Fruit fly (Drosophila melanogaster) whole organism, wandering third instar larva: ENCODE data around the gene Mlc-c.

Experiments
- Abd-B ChIP-seq: fragments of >200 bp; optimal IDR thresholded peaks from 2 replicates; lab custom pipeline; 2017; ENCODE audit warnings: missing biosample characterization, missing genetic modification characterization
- CG32264 ChIP-seq: fragments of 200-800 bp; sonication (Bioruptor generic); optimal IDR thresholded peaks from 2 replicates; lab custom pipeline; 2016; ENCODE audit warnings: missing biosample characterization, missing genetic modification characterization
- CG9705 ChIP-seq: fragments of 200-800 bp; sonication (Bioruptor generic); optimal IDR thresholded peaks from 2 replicates; lab custom pipeline; 2018; ENCODE audit warnings: missing biosample characterization, mild to moderate bottlenecking, missing genetic modification characterization
- Dfd ChIP-seq: fragments of >200 bp; optimal IDR thresholded peaks from 2 replicates; lab custom pipeline; 2017; ENCODE audit warnings: missing biosample characterization, missing genetic modification characterization
- Dif ChIP-seq: fragments of 200-275, 200-300 bp; sonication (Bioruptor generic); optimal IDR thresholded peaks from 2 replicates; lab custom pipeline; 2018; ENCODE audit warnings: missing biosample characterization, missing genetic modification characterization; ENCODE audit not compliant: partially characterized antibody
- GATAd ChIP-seq: sonication (Bioruptor generic); optimal IDR thresholded peaks from 2 replicates; lab custom pipeline; 2016; ENCODE audit warnings: missing biosample characterization, missing genetic modification characterization
- HLH106 ChIP-seq: fragments of 200-800 bp; optimal IDR thresholded peaks from 3 replicates; lab custom pipeline; 2019; ENCODE audit warnings: missing biosample characterization, mild to moderate bottlenecking, missing genetic modification characterization, moderate library complexity
- Hnf4 ChIP-seq: fragments of 200-800 bp; sonication (Bioruptor generic); optimal IDR thresholded peaks from 2 replicates; lab custom pipeline; 2016; ENCODE audit warnings: missing biosample characterization, mild to moderate bottlenecking, missing genetic modification characterization
- Hr78 ChIP-seq: fragments of >200 bp; optimal IDR thresholded peaks from 2 replicates; lab custom pipeline; 2017; ENCODE audit warnings: missing biosample characterization, missing genetic modification characterization
- Jra ChIP-seq: sonication (Bioruptor generic); optimal IDR thresholded peaks from 2 replicates; lab custom pipeline; 2016; ENCODE audit warnings: missing biosample characterization, missing genetic modification characterization
- Myc ChIP-seq: fragments of >200 bp; optimal IDR thresholded peaks from 2 replicates; lab custom pipeline; 2017
- N ChIP-seq: fragments of >200 bp; optimal IDR thresholded peaks from 2 replicates; lab custom pipeline; 2018; ENCODE audit warnings: missing biosample characterization, missing external identifiers, missing genetic modification characterization
- Sp1 ChIP-seq: fragments of 200-800 bp; sonication (Bioruptor generic); optimal IDR thresholded peaks from 3 replicates; lab custom pipeline; 2019; ENCODE audit warnings: missing biosample characterization, mild to moderate bottlenecking, missing genetic modification characterization, moderate library complexity
- Vsx2 ChIP-seq: fragments of 200-300, 225-300 bp; sonication (Bioruptor generic); optimal IDR thresholded peaks from 2 replicates; lab custom pipeline; 2018; ENCODE audit warnings: missing biosample characterization, missing genetic modification characterization; ENCODE audit not compliant: partially characterized antibody
- br ChIP-seq: fragments of 200-800 bp; sonication (Bioruptor generic); optimal IDR thresholded peaks from 2 replicates; lab custom pipeline; 2016; ENCODE audit warnings: missing biosample characterization, missing genetic modification characterization
- brk ChIP-seq: fragments of 200-800 bp; sonication (Bioruptor generic); optimal IDR thresholded peaks from 2 replicates; lab custom pipeline; 2016; ENCODE audit warnings: missing biosample characterization, mild to moderate bottlenecking, missing genetic modification characterization
- dl ChIP-seq, 2 experiments: fragments of 175-275, 200-275 bp in 1 of 2; fragments of 200-275 bp in 1 of 2; sonication (Bioruptor generic); optimal IDR thresholded peaks; lab custom pipeline; 2018; ENCODE audit warnings: mild to moderate bottlenecking in 2 of 2, missing biosample characterization in 2 of 2, missing genetic modification characterization in 2 of 2, moderate library complexity in 2 of 2; ENCODE audit not compliant: partially characterized antibody in 2 of 2, insufficient read depth in 1 of 2
- ey ChIP-seq: fragments of 200-800 bp; sonication (Bioruptor generic); optimal IDR thresholded peaks from 2 replicates; lab custom pipeline; 2016; ENCODE audit warnings: missing biosample characterization, missing genetic modification characterization
- foxo ChIP-seq, 2 experiments: fragments of 200-800 bp; sonication (Bioruptor generic); optimal IDR thresholded peaks; 2 replicates in 1 of 2; 3 replicates in 1 of 2; lab custom pipeline; 2016 to 2017; ENCODE audit warnings: missing biosample characterization in 2 of 2, missing genetic modification characterization in 2 of 2
- fru ChIP-seq: fragments of 200-800 bp; sonication (Bioruptor generic); optimal IDR thresholded peaks from 3 replicates; lab custom pipeline; 2016; ENCODE audit warnings: missing biosample characterization, mild to moderate bottlenecking, missing genetic modification characterization
- h ChIP-seq: fragments of 200-800 bp; sonication (Bioruptor generic); optimal IDR thresholded peaks from 3 replicates; lab custom pipeline; 2016; ENCODE audit warnings: missing biosample characterization, mild to moderate bottlenecking, missing genetic modification characterization
- jim ChIP-seq: fragments of 175-275, 200-325 bp; sonication (Bioruptor generic); optimal IDR thresholded peaks from 2 replicates; lab custom pipeline; 2016; ENCODE audit warnings: missing biosample characterization, mild to moderate bottlenecking, missing genetic modification characterization
- pan ChIP-seq: fragments of >200 bp; optimal IDR thresholded peaks from 2 replicates; lab custom pipeline; 2017
- rgr ChIP-seq: fragments of 200-800 bp; sonication (Bioruptor generic); optimal IDR thresholded peaks from 3 replicates; lab custom pipeline; 2016; ENCODE audit warnings: missing biosample characterization, mild to moderate bottlenecking, missing genetic modification characterization
- sage ChIP-seq: fragments of 200-800 bp; sonication (Bioruptor generic); optimal IDR thresholded peaks from 2 replicates; lab custom pipeline; 2016; ENCODE audit warnings: missing biosample characterization, mild to moderate bottlenecking, missing genetic modification characterization
- sv ChIP-seq: fragments of 200-800 bp; sonication (Bioruptor generic); optimal IDR thresholded peaks from 3 replicates; lab custom pipeline; 2016; ENCODE audit warnings: missing biosample characterization, missing genetic modification characterization
- usp ChIP-seq: fragments of >200 bp; optimal IDR thresholded peaks from 2 replicates; lab custom pipeline; 2017; ENCODE audit warnings: missing biosample characterization, missing genetic modification characterization

The Mlc-c gene

dm6 chrX:5637543-5637942 lies 15.2 kb upstream of the Mlc-c start:
- TF ChIP-seq Dif (peak; percentile 16), fru (no peak)

DNA sequence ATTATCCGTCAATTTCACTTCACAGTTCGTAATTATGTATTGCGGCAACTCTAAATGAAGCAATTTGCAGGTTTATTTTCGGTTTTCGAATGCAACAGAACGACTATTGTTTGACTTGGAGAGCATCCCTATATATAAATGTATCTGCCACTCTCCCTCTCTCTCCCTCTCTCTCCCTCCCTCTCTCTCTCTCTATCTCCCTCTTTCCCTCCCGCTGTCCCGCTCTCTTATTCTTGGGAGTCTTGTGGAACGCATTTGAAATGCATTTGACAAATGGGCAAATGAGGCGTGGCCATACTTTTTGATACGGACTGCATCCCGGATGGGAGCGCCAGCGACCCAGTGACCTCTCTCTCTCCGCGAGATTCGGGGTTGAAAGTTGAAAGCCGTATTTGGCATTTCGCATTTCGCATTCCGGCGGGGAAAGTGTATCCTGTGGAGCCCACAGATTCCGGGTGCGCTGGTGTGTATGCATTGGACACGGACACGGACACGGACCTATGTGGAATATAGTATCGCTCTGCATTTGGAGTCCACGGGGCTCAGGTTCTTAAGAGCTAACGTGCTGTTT lies 14.3 kb upstream of the Mlc-c start:
- TF ChIP-seq h (GFP tag; lab: Kevin White, UChicago) (no peak), GATAd (GFP tag; lab: Kevin White, UChicago) (no peak), rgr (GFP tag; lab: Kevin White, UChicago) (no peak), Hnf4 (GFP tag; lab: Kevin White, UChicago) (no peak), dl (GFP tag; optimal IDR thresholded peaks at IDR 0.05; lab: Kevin White, UChicago; ENCODE audit: insufficient read depth in 1 of 2, partially characterized antibody in 2 of 2) (no peak), usp (no peak), Hr78 (GFP tag; lab: Kevin White, UChicago) (no peak), jim (GFP tag; lab: Kevin White, UChicago) (no peak), CG9705 (no peak), Dif (no peak), brk (GFP tag; lab: Kevin White, UChicago) (no peak)

DNA sequence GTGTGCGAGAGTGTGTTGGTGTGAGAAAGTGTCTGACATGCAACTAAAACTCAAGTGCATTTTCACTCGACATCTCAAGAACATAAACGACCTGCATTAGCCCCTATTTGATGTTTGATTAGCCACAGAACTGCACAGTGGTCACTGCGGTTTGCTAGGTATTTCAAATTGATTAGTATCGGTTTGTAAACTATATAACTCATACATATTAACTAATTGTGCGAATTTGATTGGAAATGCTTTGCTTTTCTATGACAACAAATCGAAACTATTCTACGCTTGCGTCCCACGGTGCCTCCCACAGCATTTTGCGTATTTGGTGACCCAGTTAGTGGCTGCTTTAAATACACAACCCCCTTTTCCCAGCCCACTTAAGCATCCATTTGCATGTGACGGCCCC lies 12.4 kb upstream of the Mlc-c start:
- TF ChIP-seq sv (GFP tag; lab: Kevin White, UChicago) (no peak), foxo (GFP tag; optimal IDR thresholded peaks at IDR 0.05; lab: Kevin White, UChicago) (no peak), HLH106 (tag; lab: Kevin White, UChicago) (no peak), Jra (no peak), CG32264 (GFP tag; lab: Kevin White, UChicago) (no peak)

DNA sequence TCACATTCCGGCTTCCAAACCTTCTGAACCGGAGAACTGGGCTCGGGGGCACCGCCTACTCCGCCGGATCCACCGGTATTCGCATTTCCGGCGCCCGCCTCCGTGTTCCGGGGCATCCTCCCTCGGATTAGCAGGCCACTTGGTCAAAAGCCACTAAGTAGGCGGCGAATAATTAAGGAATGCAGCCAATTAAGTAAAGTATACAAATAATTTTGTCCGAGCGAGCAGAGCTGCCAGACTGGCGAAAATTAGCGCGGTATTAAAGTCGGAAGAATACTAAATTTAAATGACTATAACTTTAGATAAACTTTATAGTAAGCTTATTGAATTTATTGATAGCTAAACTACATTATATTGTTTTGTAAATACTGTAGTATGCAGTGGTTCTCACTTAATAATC lies 3.8 kb downstream of the Mlc-c start, which contains the start of gene RhoGAP5A:
Gene RhoGAP5A, minus strand, starts transcription at position 245 of the 400 bp plus-strand sequence.
- no peak for TF ChIP-seq CG32264 (GFP tag; lab: Kevin White, UChicago)
- TF ChIP-seq usp, result no peak
- TF ChIP-seq N (GFP tag; lab: Kevin White, UChicago), result no peak
- no peak for TF ChIP-seq foxo (GFP tag; optimal IDR thresholded peaks at IDR 0.05; lab: Kevin White, UChicago)
- no peak for TF ChIP-seq br (GFP tag; lab: Kevin White, UChicago)

- TF ChIP-seq Dif (no peak), br (GFP tag; lab: Kevin White, UChicago) (no peak), fru (no peak), Abd-B (GFP tag; lab: Kevin White, UChicago) (no peak), pan (lab: Kevin White, UChicago) (no peak)
- TF ChIP-seq, all 38 proteins: peak for 0
Observed at dm6 chrX:5616270-5616669, 6.1 kb downstream of the Mlc-c start, which contains the start of gene CG34434. CG34434 (minus strand) TSS chrX:5616370.

- TF ChIP-seq GATAd (GFP tag; lab: Kevin White, UChicago) (no peak), sage (no peak), ey (GFP tag; lab: Kevin White, UChicago) (no peak), Hr78 (GFP tag; lab: Kevin White, UChicago) (no peak)
- TF ChIP-seq, all 38 proteins: peak for 0
Observed at dm6 chrX:5614367-5614766, 8.0 kb downstream of the Mlc-c start, which contains the start of gene CG34435. CG34435 (minus strand) TSS chrX:5614467.

DNA sequence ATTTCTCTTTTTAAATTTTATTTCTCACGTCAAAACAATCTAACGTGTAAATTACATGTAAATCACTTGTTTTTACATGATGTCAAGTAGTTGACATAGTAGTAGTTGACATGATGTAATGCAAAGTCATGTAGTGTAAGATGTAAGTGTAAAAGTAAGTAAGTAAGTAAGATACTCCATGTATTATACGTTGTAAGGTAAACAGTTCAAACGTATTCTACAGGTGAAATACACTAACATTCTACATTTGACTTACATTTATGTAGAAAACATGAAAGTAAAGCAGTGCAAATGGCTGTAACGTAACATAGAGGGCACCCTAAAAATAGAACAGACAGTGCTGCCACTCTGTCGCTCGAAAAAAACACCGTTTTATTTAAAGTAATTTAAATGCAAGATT lies 9.4 kb downstream of the Mlc-c start:
- TF ChIP-seq ey (GFP tag; lab: Kevin White, UChicago) (no peak), h (GFP tag; lab: Kevin White, UChicago) (no peak), usp (no peak), GATAd (GFP tag; lab: Kevin White, UChicago) (no peak), Dfd (GFP tag; lab: Kevin White, UChicago) (no peak), br (GFP tag; lab: Kevin White, UChicago) (no peak), Sp1 (GFP tag; lab: Kevin White, UChicago) (no peak), sv (GFP tag; lab: Kevin White, UChicago) (no peak), Jra (no peak), foxo (GFP tag; optimal IDR thresholded peaks at IDR 0.05; lab: Kevin White, UChicago) (no peak), Myc (lab: Kevin White, UChicago) (no peak), brk (GFP tag; lab: Kevin White, UChicago) (no peak), Vsx2 (GFP tag; lab: Kevin White, UChicago) (no peak), CG32264 (GFP tag; lab: Kevin White, UChicago) (no peak)
